Fruit fly (Drosophila melanogaster): ENCODE data around the gene CG8132.

Gene CG8132

dm6 chr3R:9419300-9419652 is 18.0 kb downstream of the CG8132 start (continued):
- TF ChIP-seq CG32532 (GFP tag; IDR thresholded peaks at IDR 0.05) (no peak), D19A (tag; optimal IDR thresholded peaks at IDR 0.05) (no peak), BtbVII (GFP tag; optimal IDR thresholded peaks at IDR 0.05) (peak; percentile 39), stc (GFP tag; IDR thresholded peaks at IDR 0.05) (no peak), CG17328 (GFP tag; IDR thresholded peaks at IDR 0.05) (no peak), CG17568 (GFP tag; optimal IDR thresholded peaks at IDR 0.05) (no peak), cg (GFP tag; optimal IDR thresholded peaks at IDR 0.05) (peak; percentile 94), gro (GFP tag; optimal IDR thresholded peaks at IDR 0.05) (peak; percentile 43), eve (GFP tag; optimal IDR thresholded peaks at IDR 0.05) (no peak), CG12769 (tag; optimal IDR thresholded peaks at IDR 0.05) (peak; percentile 52), tgo (GFP tag; IDR thresholded peaks at IDR 0.05) (no peak), CrebB (tag; optimal IDR thresholded peaks at IDR 0.05) (peak; percentile 16), Atf6 (GFP tag; IDR thresholded peaks at IDR 0.05) (no peak), nau (GFP tag; optimal IDR thresholded peaks at IDR 0.05) (peak; percentile 24), lilli (GFP tag; optimal IDR thresholded peaks at IDR 0.05) (peak; percentile 17), dmrt99B (tag; optimal IDR thresholded peaks at IDR 0.05) (no peak), ara (GFP tag; IDR thresholded peaks at IDR 0.05) (no peak), unc-4 (GFP tag; IDR thresholded peaks at IDR 0.05; ENCODE audit: partially characterized antibody) (no peak), Abd-B (GFP tag; optimal IDR thresholded peaks at IDR 0.05) (no peak), CG6854 (GFP tag; optimal IDR thresholded peaks at IDR 0.05) (peak; percentile 44), NC2α (GFP tag; optimal IDR thresholded peaks at IDR 0.05) (no peak), Dfd (GFP tag; optimal IDR thresholded peaks at IDR 0.05) (no peak), chm (GFP tag; IDR thresholded peaks at IDR 0.05) (no peak), CG17612 (GFP tag; IDR thresholded peaks at IDR 0.05) (no peak), CG10321 (GFP tag; IDR thresholded peaks at IDR 0.05) (no peak), sens (GFP tag) (peak; percentile 89), CG10543 (GFP tag; optimal IDR thresholded peaks at IDR 0.05) (peak; percentile 33), psq (GFP tag; optimal IDR thresholded peaks at IDR 0.05) (peak; percentile 83), bab2 (GFP tag; optimal IDR thresholded peaks at IDR 0.05) (no peak), sob (GFP tag; IDR thresholded peaks at IDR 0.05) (no peak), CG3163 (GFP tag; optimal IDR thresholded peaks at IDR 0.05) (peak; percentile 60), CG12219 (GFP tag; optimal IDR thresholded peaks at IDR 0.05) (no peak), CG7745 (tag; optimal IDR thresholded peaks at IDR 0.05) (peak; percentile 47), her (GFP tag; optimal IDR thresholded peaks at IDR 0.05) (peak; percentile 61), Jarid2 (GFP tag; optimal IDR thresholded peaks at IDR 0.05) (peak; percentile 72), Pdp1 (GFP tag; optimal IDR thresholded peaks at IDR 0.05) (no peak), Hey (tag; optimal IDR thresholded peaks at IDR 0.05) (peak; percentile 21), NC2β (GFP tag; optimal IDR thresholded peaks at IDR 0.05) (peak; percentile 31), CG11695 (GFP tag; IDR thresholded peaks at IDR 0.05) (no peak), bbx (GFP tag; IDR thresholded peaks at IDR 0.05; ENCODE audit: partially characterized antibody) (no peak), CG1792 (GFP tag; optimal IDR thresholded peaks at IDR 0.05) (peak; percentile 16), CG31365 (tag; optimal IDR thresholded peaks at IDR 0.05) (peak; percentile 11), Trl (optimal IDR thresholded peaks at IDR 0.05) (peak; percentile 99), Trl (GFP tag; optimal IDR thresholded peaks at IDR 0.05) (peak; percentile 86), Deaf1 (tag; optimal IDR thresholded peaks at IDR 0.05) (peak; percentile 85), pan (optimal IDR thresholded peaks at IDR 0.05) (no peak), pan (GFP tag; optimal IDR thresholded peaks at IDR 0.05 in 1 of 2, IDR thresholded peaks at IDR 0.05 in 1 of 2) (no peak), kah (GFP tag; optimal IDR thresholded peaks at IDR 0.05) (peak; percentile 79), HLHmδ (GFP tag; optimal IDR thresholded peaks at IDR 0.05) (peak; percentile 52), ATbp (GFP tag; optimal IDR thresholded peaks at IDR 0.05) (no peak), Dad (GFP tag; optimal IDR thresholded peaks at IDR 0.05) (no peak), Hand (GFP tag; optimal IDR thresholded peaks at IDR 0.05) (peak; percentile 25), ERR (GFP tag; optimal IDR thresholded peaks at IDR 0.05) (peak; percentile 22)
